Worm (Caenorhabditis elegans) whole organism, late embryonic: ENCODE results near the gene srz-18.

Source experiments
- C08G9.2 ChIP-seq: sonication (generic microtip); optimal IDR thresholded peaks from 2 replicates; lab custom pipeline; 2016; ENCODE audit warnings: mild to moderate bottlenecking, missing genetic modification characterization, moderate library complexity, missing compliant biosample characterization
- C38D4.7 ChIP-seq: fragments of 200-800 bp; sonication (Bioruptor generic); optimal IDR thresholded peaks from 2 replicates; lab custom pipeline; 2018; ENCODE audit warnings: mild to moderate bottlenecking, missing genetic modification characterization, moderate library complexity, missing compliant biosample characterization
- K09A11.1 ChIP-seq: sonication (generic microtip); optimal IDR thresholded peaks from 2 replicates; lab custom pipeline; 2017; ENCODE audit warnings: antibody characterized with exemption, mild to moderate bottlenecking, missing genetic modification characterization, missing compliant biosample characterization; ENCODE audit not compliant: insufficient read depth
- ahr-1 ChIP-seq: sonication (generic microtip); optimal IDR thresholded peaks from 2 replicates; lab custom pipeline; 2016; ENCODE audit warnings: missing genetic modification characterization, missing compliant biosample characterization
- ceh-19 ChIP-seq: fragments of 200-800 bp; sonication (Bioruptor generic); optimal IDR thresholded peaks from 2 replicates; lab custom pipeline; 2018; ENCODE audit warnings: mild to moderate bottlenecking, missing genetic modification characterization, missing compliant biosample characterization
- ceh-2 ChIP-seq: sonication (generic microtip); optimal IDR thresholded peaks from 2 replicates; lab custom pipeline; 2016; ENCODE audit warnings: missing genotype, missing genetic modification characterization, missing compliant biosample characterization
- ceh-31 ChIP-seq: sonication (generic microtip); optimal IDR thresholded peaks from 2 replicates; lab custom pipeline; 2016; ENCODE audit warnings: missing genetic modification characterization, missing compliant biosample characterization
- ceh-34 ChIP-seq: sonication (generic microtip); optimal IDR thresholded peaks from 2 replicates; lab custom pipeline; 2016; ENCODE audit warnings: mild to moderate bottlenecking, missing genetic modification characterization, missing compliant biosample characterization
- che-1 ChIP-seq: sonication (generic microtip); optimal IDR thresholded peaks from 2 replicates; lab custom pipeline; 2016; ENCODE audit warnings: mild to moderate bottlenecking, missing genetic modification characterization, missing compliant biosample characterization
- dve-1 ChIP-seq: sonication (generic microtip); optimal IDR thresholded peaks from 2 replicates; lab custom pipeline; 2017; ENCODE audit warnings: antibody characterized with exemption, mild to moderate bottlenecking, missing genetic modification characterization, missing compliant biosample characterization
- elt-4 ChIP-seq: sonication (generic microtip); optimal IDR thresholded peaks from 2 replicates; lab custom pipeline; 2016; ENCODE audit warnings: missing genetic modification characterization, missing compliant biosample characterization
- eyg-1 ChIP-seq: sonication (generic microtip); optimal IDR thresholded peaks from 2 replicates; lab custom pipeline; 2016; ENCODE audit warnings: missing genotype, missing genetic modification characterization, missing compliant biosample characterization
- fkh-10 ChIP-seq: fragments of 150-350 bp; optimal IDR thresholded peaks from 2 replicates; lab custom pipeline; 2014; ENCODE audit warnings: missing biosample characterization, missing genetic modification reagents, missing genetic modification characterization
- hlh-13 ChIP-seq: fragments of 200-800 bp; sonication (Bioruptor generic); optimal IDR thresholded peaks from 2 replicates; lab custom pipeline; 2018; ENCODE audit warnings: mild to moderate bottlenecking, missing genetic modification characterization, missing compliant biosample characterization
- hlh-6 ChIP-seq: sonication (generic microtip); optimal IDR thresholded peaks from 2 replicates; lab custom pipeline; 2016; ENCODE audit warnings: missing genotype, missing genetic modification characterization, missing compliant biosample characterization
- madf-2 ChIP-seq: sonication (generic microtip); optimal IDR thresholded peaks from 2 replicates; lab custom pipeline; 2017; ENCODE audit warnings: missing genetic modification characterization, missing compliant biosample characterization
- nfya-1 ChIP-seq: sonication (generic microtip); optimal IDR thresholded peaks from 2 replicates; lab custom pipeline; 2017; ENCODE audit warnings: missing genetic modification characterization, mild to moderate bottlenecking, missing compliant biosample characterization, antibody characterized with exemption, moderate library complexity
- nhr-232 ChIP-seq: sonication (generic microtip); optimal IDR thresholded peaks from 2 replicates; lab custom pipeline; 2016; ENCODE audit warnings: missing genetic modification characterization, missing compliant biosample characterization
- pag-3 ChIP-seq: sonication (generic microtip); optimal IDR thresholded peaks from 2 replicates; lab custom pipeline; 2016; ENCODE audit warnings: missing compliant biosample characterization, missing genetic modification characterization, borderline replicate concordance
- pax-1 ChIP-seq: fragments of 150-350 bp; optimal IDR thresholded peaks from 2 replicates; lab custom pipeline; 2014; ENCODE audit warnings: missing biosample characterization, missing genetic modification characterization
- pha-2 ChIP-seq: sonication (generic microtip); optimal IDR thresholded peaks from 2 replicates; lab custom pipeline; 2017; ENCODE audit warnings: mild to moderate bottlenecking, missing genetic modification characterization, missing compliant biosample characterization
- pha-4 ChIP-seq: fragments of 150-350 bp; optimal IDR thresholded peaks from 2 replicates; lab custom pipeline; 2018; ENCODE audit warnings: missing biosample characterization, missing genetic modification reagents, missing genetic modification characterization
- pros-1 ChIP-seq: fragments of 150-350 bp; optimal IDR thresholded peaks from 2 replicates; lab custom pipeline; 2014; ENCODE audit warnings: missing biosample characterization, missing genetic modification reagents, missing genetic modification characterization
- ref-2 ChIP-seq: sonication (generic microtip); optimal IDR thresholded peaks from 2 replicates; lab custom pipeline; 2016; ENCODE audit warnings: missing genetic modification characterization, missing compliant biosample characterization
- rnt-1 ChIP-seq: sonication (generic microtip); optimal IDR thresholded peaks from 2 replicates; lab custom pipeline; 2016; ENCODE audit warnings: missing genetic modification characterization, missing compliant biosample characterization
- sdc-2 ChIP-seq: sonication (generic microtip); optimal IDR thresholded peaks from 2 replicates; lab custom pipeline; 2016; ENCODE audit warnings: missing genotype, missing genetic modification characterization, missing compliant biosample characterization
- tbx-7 ChIP-seq: sonication (generic microtip); optimal IDR thresholded peaks from 2 replicates; lab custom pipeline; 2016; ENCODE audit warnings: missing genotype, missing genetic modification characterization, missing compliant biosample characterization
- ttx-3 ChIP-seq: sonication (generic microtip); optimal IDR thresholded peaks from 2 replicates; lab custom pipeline; 2016; ENCODE audit warnings: missing genetic modification reagents, missing genetic modification characterization, missing compliant biosample characterization
- unc-42 ChIP-seq: sonication (generic microtip); optimal IDR thresholded peaks from 2 replicates; lab custom pipeline; 2016; ENCODE audit warnings: missing genotype, missing genetic modification characterization, missing compliant biosample characterization
- ztf-16 ChIP-seq: sonication (generic microtip); optimal IDR thresholded peaks from 2 replicates; lab custom pipeline; 2017; ENCODE audit warnings: missing genetic modification characterization, missing compliant biosample characterization

The srz-18 gene

DNA sequence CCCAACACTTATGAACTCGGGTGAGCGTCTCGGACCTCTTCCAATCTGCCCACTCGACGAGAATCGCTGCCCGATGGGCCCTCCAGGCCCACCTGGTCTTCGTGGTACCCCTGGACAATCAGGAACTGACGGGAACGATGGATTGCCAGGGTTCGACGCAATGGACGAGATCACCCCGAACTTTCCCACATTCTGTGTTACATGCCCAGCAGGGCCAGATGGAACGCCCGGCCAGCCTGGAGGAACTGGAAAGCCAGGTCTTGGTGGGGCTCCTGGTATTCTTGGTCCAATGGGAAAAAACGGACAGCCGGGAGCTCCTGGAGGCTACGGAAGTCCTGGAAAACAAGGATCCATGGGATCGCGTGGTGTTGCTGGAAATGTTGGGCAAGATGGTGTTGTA, 25.8 kb upstream of the srz-18 start:
- peak; percentile 7 for TF ChIP-seq ceh-31 (tag; lab: Kevin White, UChicago)
- TF ChIP-seq pag-3: no peak
- peak; percentile 87 for TF ChIP-seq elt-4 (tag; lab: Kevin White, UChicago)
- TF ChIP-seq eyg-1 (tag; lab: Kevin White, UChicago): no peak
- no peak for TF ChIP-seq ahr-1
- no peak for TF ChIP-seq hlh-6 (tag; lab: Kevin White, UChicago)
- no peak for TF ChIP-seq nfya-1 (tag; lab: Kevin White, UChicago)

DNA sequence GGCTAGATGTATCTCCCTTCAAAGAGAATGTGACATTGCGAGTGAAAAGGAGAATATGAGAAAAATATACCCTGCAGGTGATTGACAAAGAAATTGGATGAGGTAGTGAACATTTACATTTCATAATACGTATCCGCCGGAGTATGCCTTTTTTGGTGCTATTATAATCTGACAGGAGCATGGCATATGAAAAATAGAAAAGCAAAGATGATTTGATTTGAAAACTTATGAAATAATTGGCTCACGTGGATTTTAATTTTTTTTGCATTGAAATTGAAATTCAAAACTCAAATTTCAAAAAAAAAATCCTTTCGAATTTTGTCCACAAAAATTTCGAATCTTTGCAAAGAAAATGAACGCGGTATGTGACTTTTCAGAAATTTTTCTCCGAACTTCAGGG, 23.5 kb upstream of the srz-18 start, which contains the start of gene ttr-11:
ttr-11 (plus strand) TSS at position 301 of the 400 bp plus-strand sequence.
- no peak for TF ChIP-seq che-1 (tag; lab: Kevin White, UChicago)
- TF ChIP-seq ahr-1: no peak
- TF ChIP-seq C08G9.2 (tag; lab: Kevin White, UChicago): no peak
- TF ChIP-seq ceh-2 (tag; lab: Kevin White, UChicago): no peak
- TF ChIP-seq pax-1: no peak
- no peak for TF ChIP-seq madf-2 (tag; lab: Kevin White, UChicago)
- TF ChIP-seq C38D4.7 (GFP tag; lab: Kevin White, UChicago): no peak
- no peak for TF ChIP-seq pros-1 (tag; lab: Kevin White, UChicago)
- no peak for TF ChIP-seq ztf-16 (tag; lab: Kevin White, UChicago)

DNA sequence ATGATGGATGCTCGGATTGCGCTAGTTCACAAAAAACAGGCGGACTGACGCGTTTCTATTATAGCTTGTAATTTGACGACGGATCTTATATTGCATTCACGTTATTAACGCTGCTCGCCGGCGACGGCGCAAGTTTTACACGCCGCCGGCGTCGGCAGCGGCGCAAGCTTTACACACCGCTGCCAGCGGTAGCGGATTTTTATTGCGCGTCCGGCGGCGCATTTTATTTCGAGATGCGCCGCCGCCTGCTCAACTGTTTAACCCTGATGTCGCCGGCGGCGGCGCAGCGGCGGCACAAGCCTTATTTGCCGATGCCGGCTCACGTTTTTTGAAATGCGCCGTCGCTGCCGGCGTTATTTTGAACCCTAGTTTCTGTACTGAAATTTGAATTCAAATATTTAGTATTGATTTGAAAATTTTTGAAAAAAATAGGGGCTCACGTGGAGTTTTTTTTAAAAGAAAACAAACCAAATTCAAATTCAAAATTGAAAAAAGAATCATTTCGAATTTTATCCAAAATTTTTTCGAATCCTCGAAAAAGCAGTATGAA, 21.8 kb upstream of the srz-18 start, which contains the start of gene ttr-57:
ttr-57 (plus strand) TSS at position 500 of the 550 bp plus-strand sequence.
- no peak for TF ChIP-seq sdc-2 (tag; lab: Kevin White, UChicago)

DNA sequence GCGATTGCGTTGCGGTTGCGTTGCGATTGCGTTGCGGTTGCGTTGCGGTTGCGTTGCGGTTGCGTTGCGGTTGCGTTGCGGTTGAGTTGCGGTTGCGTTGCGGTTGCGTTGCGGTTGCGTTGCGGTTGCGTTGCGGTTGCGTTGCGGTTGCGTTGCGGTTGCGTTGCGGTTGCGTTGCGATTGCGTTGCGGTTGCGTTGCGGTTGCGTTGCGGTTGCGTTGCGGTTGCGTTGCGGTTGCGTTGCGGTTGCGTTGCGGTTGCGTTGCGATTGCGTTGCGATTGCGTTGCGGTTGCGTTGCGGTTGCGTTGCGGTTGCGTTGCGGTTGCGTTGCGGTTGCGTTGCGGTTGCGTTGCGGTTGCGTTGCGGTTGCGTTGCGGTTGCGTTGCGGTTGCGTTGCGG, 20.7 kb upstream of the srz-18 start:
- peak; percentile 85 for TF ChIP-seq rnt-1 (tag; lab: Kevin White, UChicago)

DNA sequence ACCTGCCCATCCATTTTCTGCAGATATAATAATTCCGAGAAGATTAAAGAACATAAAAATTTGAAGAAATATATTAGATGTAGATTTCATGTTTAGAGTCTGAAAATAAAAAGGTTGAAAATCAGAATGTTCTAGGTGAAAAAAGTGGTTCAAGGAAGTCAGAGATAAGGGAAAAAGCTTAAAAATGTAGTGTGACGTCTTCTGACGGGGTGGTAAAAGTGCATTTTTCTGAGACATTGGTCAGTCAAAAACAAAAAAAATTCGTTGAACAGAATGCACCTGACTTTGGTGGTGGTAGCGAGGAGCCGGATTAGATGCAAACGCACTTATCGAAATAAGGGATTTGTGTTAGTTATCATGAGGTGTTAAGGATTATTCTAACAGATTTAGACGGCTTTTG, 19.9 kb upstream of the srz-18 start, which contains the start of gene F46B3.23:
F46B3.23 (minus strand) TSS at position 101 of the 400 bp plus-strand sequence.
- no peak for TF ChIP-seq ceh-31 (tag; lab: Kevin White, UChicago)
- TF ChIP-seq pha-4 (tag; lab: Kevin White, UChicago): no peak
- no peak for TF ChIP-seq hlh-13 (GFP tag; lab: Kevin White, UChicago)
- no peak for TF ChIP-seq ttx-3 (tag; lab: Kevin White, UChicago)
- TF ChIP-seq nhr-232 (tag; lab: Kevin White, UChicago): no peak
- no peak for TF ChIP-seq K09A11.1
- no peak for TF ChIP-seq che-1 (tag; lab: Kevin White, UChicago)
- TF ChIP-seq sdc-2 (tag; lab: Kevin White, UChicago): no peak
- no peak for TF ChIP-seq madf-2 (tag; lab: Kevin White, UChicago)
- TF ChIP-seq ceh-34: no peak
- TF ChIP-seq unc-42 (tag; lab: Kevin White, UChicago): no peak
- TF ChIP-seq ref-2: no peak

DNA sequence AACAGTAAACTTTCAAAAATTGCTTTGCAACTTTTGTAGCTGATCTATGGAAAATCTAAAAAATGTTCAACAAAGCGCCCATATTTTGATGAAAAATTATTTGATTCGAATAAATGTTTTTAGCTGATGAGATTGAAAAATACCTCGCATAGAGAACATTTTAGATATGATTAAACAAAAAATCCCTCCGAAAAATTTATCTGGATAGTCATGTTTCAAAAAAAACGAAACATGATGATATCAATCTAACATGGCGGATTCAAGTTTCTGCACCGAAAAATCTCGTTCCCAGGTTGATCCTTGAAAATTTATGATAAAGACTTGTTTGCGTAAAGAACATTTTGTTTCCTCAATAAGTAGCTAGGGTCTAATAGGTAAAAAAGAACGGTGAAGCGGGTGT, 17.8 kb upstream of the srz-18 start, which contains the start of gene ttr-12:
ttr-12 (minus strand) TSS at position 101 of the 400 bp plus-strand sequence.
- TF ChIP-seq fkh-10: no peak
- no peak for TF ChIP-seq tbx-7 (tag; lab: Kevin White, UChicago)
- TF ChIP-seq ref-2: no peak
- TF ChIP-seq nhr-232 (tag; lab: Kevin White, UChicago): no peak

DNA sequence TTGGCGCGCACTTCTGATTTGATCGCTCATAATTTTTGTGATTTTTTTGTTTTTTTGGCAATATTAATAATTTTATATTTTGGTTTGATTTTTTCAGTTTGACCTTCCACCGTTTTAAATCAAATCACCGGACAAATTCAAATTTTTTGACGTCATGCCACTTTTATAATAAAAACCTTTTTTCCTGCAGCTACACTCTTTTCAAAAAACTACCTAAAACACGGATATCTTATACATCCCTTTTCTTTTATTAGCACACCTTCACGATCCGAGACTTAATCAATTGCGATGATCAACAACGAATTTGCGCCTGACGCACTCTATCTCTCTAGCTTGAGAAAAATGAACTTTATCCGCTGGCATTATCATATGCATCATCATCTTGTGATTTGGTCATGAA, 17.0 kb upstream of the srz-18 start, which contains the start of gene grd-2:
grd-2 (plus strand) TSS at position 301 of the 400 bp plus-strand sequence.
- TF ChIP-seq dve-1 (no peak), fkh-10 (no peak), madf-2 (tag; lab: Kevin White, UChicago) (no peak), pha-4 (tag; lab: Kevin White, UChicago) (no peak), ceh-19 (GFP tag; lab: Kevin White, UChicago) (no peak), pha-2 (tag; lab: Kevin White, UChicago) (no peak)
- TF ChIP-seq, all 69 proteins: peak for 0
